Fruit fly (Drosophila melanogaster) whole organism: Measurements from ENCODE around the gene mthl1.

Experiments used
- CG8478 ChIP-seq: fragments of >200 bp; optimal IDR thresholded peaks from 2 replicates; lab custom pipeline; 2018; ENCODE audit warnings: inconsistent platforms
- Dll ChIP-seq: fragments of >200 bp; optimal IDR thresholded peaks from 2 replicates; lab custom pipeline; 2017
- EcR ChIP-seq, 2 experiments: fragments of >200 bp; optimal IDR thresholded peaks; 2 replicates each; lab custom pipeline; 2017; ENCODE audit warnings: missing biosample characterization in 2 of 2, missing genetic modification characterization in 2 of 2, missing genetic modification reagents in 2 of 2
- pan ChIP-seq: fragments of >200 bp; optimal IDR thresholded peaks from 2 replicates; lab custom pipeline; 2017
- psq ChIP-seq: fragments of >200 bp; optimal IDR thresholded peaks from 2 replicates; lab custom pipeline; 2017
- usp ChIP-seq: fragments of >200 bp; optimal IDR thresholded peaks from 2 replicates; lab custom pipeline; 2017; ENCODE audit warnings: missing biosample characterization, missing genetic modification characterization, mixed read lengths

Gene mthl1

dm6 chrX:16645472-16645871 is 4.7 kb downstream of the mthl1 start:
- TF ChIP-seq Dll (lab: Kevin White, UChicago) (no peak), EcR (GFP tag; optimal IDR thresholded peaks at IDR 0.05; lab: Kevin White, UChicago) (no peak), CG8478 (lab: Kevin White, UChicago) (no peak), usp (GFP tag; lab: Kevin White, UChicago) (no peak), pan (no peak), psq (lab: Kevin White, UChicago) (no peak)

dm6 chrX:16647092-16647632 is 6.4 kb downstream of the mthl1 start:
- TF ChIP-seq usp (GFP tag; lab: Kevin White, UChicago) (no peak), Dll (lab: Kevin White, UChicago) (no peak), pan (no peak), EcR (GFP tag; optimal IDR thresholded peaks at IDR 0.05; lab: Kevin White, UChicago) (no peak), psq (lab: Kevin White, UChicago) (no peak), CG8478 (lab: Kevin White, UChicago) (no peak)

- TF ChIP-seq usp (GFP tag; lab: Kevin White, UChicago): no peak
- no peak for TF ChIP-seq CG8478 (lab: Kevin White, UChicago)
- TF ChIP-seq Dll (lab: Kevin White, UChicago): no peak
- no peak for TF ChIP-seq psq (lab: Kevin White, UChicago)
- no peak for TF ChIP-seq pan
- no peak for TF ChIP-seq EcR (GFP tag; optimal IDR thresholded peaks at IDR 0.05; lab: Kevin White, UChicago)
Measured at dm6 chrX:16647737-16648434, 7.1 kb downstream of the mthl1 start.

- TF ChIP-seq usp (GFP tag; lab: Kevin White, UChicago): no peak
Measured at dm6 chrX:16648435-16648781, 7.6 kb downstream of the mthl1 start.

- no peak for TF ChIP-seq CG8478 (lab: Kevin White, UChicago)
- no peak for TF ChIP-seq EcR (GFP tag; optimal IDR thresholded peaks at IDR 0.05; lab: Kevin White, UChicago)
- TF ChIP-seq usp (GFP tag; lab: Kevin White, UChicago): no peak
- no peak for TF ChIP-seq Dll (lab: Kevin White, UChicago)
- TF ChIP-seq psq (lab: Kevin White, UChicago): no peak
- TF ChIP-seq pan: no peak
Measured at dm6 chrX:16650078-16651063, 9.6 kb downstream of the mthl1 start.

- TF ChIP-seq EcR (GFP tag; optimal IDR thresholded peaks at IDR 0.05; lab: Kevin White, UChicago) (no peak), usp (GFP tag; lab: Kevin White, UChicago) (no peak), pan (no peak), CG8478 (lab: Kevin White, UChicago) (no peak), Dll (lab: Kevin White, UChicago) (no peak), psq (lab: Kevin White, UChicago) (no peak)
Measured at dm6 chrX:16651098-16651497, 10.3 kb downstream of the mthl1 start, which contains the start of the genes CG32573 and CG42512. TSS of gene CG32573 (plus strand) at chrX:16651376. TSS of gene CG42512 (plus strand) at chrX:16651376.

dm6 chrX:16651625-16652024 is 10.9 kb downstream of the mthl1 start:
- no peak for TF ChIP-seq usp (GFP tag; lab: Kevin White, UChicago)

dm6 chrX:16654931-16655409 is 14.2 kb downstream of the mthl1 start, which contains the start of the genes Nemp and r:
TSS of gene Nemp (minus strand) at chrX:16655015.
TSS of gene r (plus strand) at chrX:16655359.
- no peak for TF ChIP-seq usp (GFP tag; lab: Kevin White, UChicago)
- TF ChIP-seq psq (lab: Kevin White, UChicago): no peak
- no peak for TF ChIP-seq pan
- TF ChIP-seq EcR (GFP tag; optimal IDR thresholded peaks at IDR 0.05; lab: Kevin White, UChicago): no peak
- no peak for TF ChIP-seq CG8478 (lab: Kevin White, UChicago)
- no peak for TF ChIP-seq Dll (lab: Kevin White, UChicago)

dm6 chrX:16655724-16656235 is 15.0 kb downstream of the mthl1 start:
- TF ChIP-seq CG8478 (lab: Kevin White, UChicago) (no peak), EcR (GFP tag; optimal IDR thresholded peaks at IDR 0.05; lab: Kevin White, UChicago) (no peak), usp (GFP tag; lab: Kevin White, UChicago) (no peak), psq (lab: Kevin White, UChicago) (no peak), Dll (lab: Kevin White, UChicago) (no peak), pan (no peak)

- no peak for TF ChIP-seq CG8478 (lab: Kevin White, UChicago)
- no peak for TF ChIP-seq psq (lab: Kevin White, UChicago)
- no peak for TF ChIP-seq Dll (lab: Kevin White, UChicago)
- TF ChIP-seq usp (GFP tag; lab: Kevin White, UChicago): no peak
- no peak for TF ChIP-seq pan
- no peak for TF ChIP-seq EcR (GFP tag; optimal IDR thresholded peaks at IDR 0.05; lab: Kevin White, UChicago)
Measured at dm6 chrX:16660632-16661031, 19.9 kb downstream of the mthl1 start.

dm6 chrX:16664405-16665064 is 23.8 kb downstream of the mthl1 start, which contains the start of gene CG15865:
TSS of gene CG15865 (minus strand) at chrX:16664455.
- TF ChIP-seq Dll (lab: Kevin White, UChicago) (no peak), pan (no peak), psq (lab: Kevin White, UChicago) (no peak), EcR (GFP tag; optimal IDR thresholded peaks at IDR 0.05; lab: Kevin White, UChicago) (no peak)
